Worm (Caenorhabditis elegans): Measurements from ENCODE around the gene pitr-6.

Gene pitr-6

DNA sequence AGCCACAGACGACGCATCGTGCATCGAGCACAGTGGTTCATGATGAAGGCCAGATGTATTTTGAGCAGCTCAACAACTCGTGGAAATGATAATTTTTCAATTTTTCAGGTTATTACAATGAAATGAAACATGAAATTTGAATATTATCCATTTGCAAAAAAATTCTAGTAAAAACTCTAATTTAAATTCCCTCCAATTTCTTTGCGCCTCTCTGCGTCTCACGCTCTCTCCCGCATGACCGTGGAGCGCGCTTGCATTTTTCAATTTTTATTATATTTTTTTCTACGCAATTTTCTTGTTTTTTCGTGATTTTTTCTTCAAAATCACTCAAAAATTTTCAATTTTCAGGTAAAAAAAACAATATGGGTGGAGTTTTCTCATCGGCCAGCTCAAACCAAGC, 14.3 kb downstream of the pitr-6 start, which contains the start of gene tag-281 (continued):
- peak; percentile 99 for TF ChIP-seq gmeb-1 (tag; optimal IDR thresholded peaks at IDR 0.05)
- no peak for TF ChIP-seq blmp-1 (tag; optimal IDR thresholded peaks at IDR 0.05; ENCODE audit: insufficient read depth)
- peak in 1 of 2 experiments; percentile 14 for TF ChIP-seq mdl-1 (tag; optimal IDR thresholded peaks at IDR 0.05)
- no peak for TF ChIP-seq unc-62 (GFP tag; optimal IDR thresholded peaks at IDR 0.05)

DNA sequence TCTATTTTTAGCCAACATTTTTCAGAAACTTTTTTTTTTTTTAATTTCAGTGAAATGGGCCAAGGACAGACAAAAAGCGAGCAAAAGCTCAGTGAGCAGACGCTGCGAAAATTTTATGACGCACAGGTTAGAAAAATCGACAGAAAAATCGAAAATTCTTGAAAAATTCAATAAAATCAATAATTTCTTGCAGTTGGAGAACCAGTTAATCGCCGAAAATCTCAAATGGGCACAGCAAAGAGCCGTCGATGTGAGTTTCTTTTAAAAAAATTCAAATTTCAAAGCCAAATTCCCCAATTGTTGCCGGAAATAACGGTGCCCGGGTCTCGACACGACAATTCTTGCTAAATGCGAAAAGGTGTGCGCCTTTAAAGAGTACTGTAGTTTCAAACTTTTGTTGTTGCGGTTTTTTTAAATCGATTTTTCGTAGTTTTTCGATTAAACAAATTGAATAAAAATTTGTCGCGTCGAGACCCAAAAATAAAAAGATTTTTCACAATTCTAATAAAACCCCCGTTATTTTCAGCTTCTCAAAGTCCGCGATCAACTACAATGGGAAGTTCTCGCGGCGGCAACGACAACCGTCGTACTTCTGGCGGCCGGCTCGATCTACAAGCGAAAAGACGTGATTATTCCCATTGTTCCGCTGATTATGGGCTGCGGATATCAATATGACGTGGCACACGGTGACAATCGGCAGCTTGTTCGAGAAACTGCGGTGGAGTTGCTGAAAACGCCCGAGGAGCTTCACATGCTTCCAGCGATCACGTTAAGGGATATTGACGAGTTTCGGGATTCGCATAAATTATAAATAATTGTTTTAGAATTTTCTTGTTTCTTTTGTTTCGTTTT, 15.7 kb downstream of the pitr-6 start, which contains the start of gene tag-280:
Gene tag-280 (plus strand): TSS at position 51 of the 852 bp plus-strand sequence.
- TF ChIP-seq lsy-2 (tag; optimal IDR thresholded peaks at IDR 0.05) (no peak), nhr-77 (tag; optimal IDR thresholded peaks at IDR 0.05) (no peak), F13H6.1 (tag; optimal IDR thresholded peaks at IDR 0.05) (no peak)

- TF ChIP-seq elt-3 (tag; optimal IDR thresholded peaks at IDR 0.05) = no peak
- TF ChIP-seq crh-2 (tag; optimal IDR thresholded peaks at IDR 0.05) = no peak
- no peak for TF ChIP-seq sma-9 (GFP tag; optimal IDR thresholded peaks at IDR 0.05)
- TF ChIP-seq sma-9 (tag; optimal IDR thresholded peaks at IDR 0.05) = no peak
- no peak for TF ChIP-seq nhr-237 (tag; optimal IDR thresholded peaks at IDR 0.05)
- no peak for TF ChIP-seq ceh-16 (tag; optimal IDR thresholded peaks at IDR 0.05)
- TF ChIP-seq sma-3 (GFP tag; optimal IDR thresholded peaks at IDR 0.05) = no peak
- no peak for TF ChIP-seq ceh-82 (tag; optimal IDR thresholded peaks at IDR 0.05)
- no peak for TF ChIP-seq nhr-11 (tag; optimal IDR thresholded peaks at IDR 0.05)
- TF ChIP-seq nhr-10 (tag; optimal IDR thresholded peaks at IDR 0.05) = no peak
- TF ChIP-seq gmeb-1 (tag; optimal IDR thresholded peaks at IDR 0.05) = no peak
- no peak for TF ChIP-seq nhr-23 (tag; optimal IDR thresholded peaks at IDR 0.05)
- TF ChIP-seq unc-62 (GFP tag; optimal IDR thresholded peaks at IDR 0.05) = no peak
Measured at ce11 chrII:12462244-12462643, 17.1 kb downstream of the pitr-6 start, which contains the start of gene F15A4.2. Gene F15A4.2, plus strand, starts transcription at chrII:12462544.

ce11 chrII:12465557-12465956, 20.4 kb downstream of the pitr-6 start, which contains the start of gene sre-37:
Gene sre-37, plus strand, starts transcription at chrII:12465857.
- TF ChIP-seq nhr-21 (tag; optimal IDR thresholded peaks at IDR 0.05) (no peak), peb-1 (tag; optimal IDR thresholded peaks at IDR 0.05) (no peak), mab-5 (tag; optimal IDR thresholded peaks at IDR 0.05) (no peak), alr-1 (tag; optimal IDR thresholded peaks at IDR 0.05) (no peak), mbf-1 (tag; optimal IDR thresholded peaks at IDR 0.05) (no peak), ceh-82 (tag; optimal IDR thresholded peaks at IDR 0.05) (no peak), sem-4 (tag; optimal IDR thresholded peaks at IDR 0.05) (no peak), nhr-77 (tag; optimal IDR thresholded peaks at IDR 0.05) (no peak), ceh-16 (tag; optimal IDR thresholded peaks at IDR 0.05) (no peak), skn-1 (tag; optimal IDR thresholded peaks at IDR 0.05) (no peak), ztf-4 (tag; optimal IDR thresholded peaks at IDR 0.05) (no peak), mdl-1 (tag; optimal IDR thresholded peaks at IDR 0.05) (no peak), ama-1 (optimal IDR thresholded peaks at IDR 0.05) (no peak), lin-39 (tag; optimal IDR thresholded peaks at IDR 0.05) (no peak), nhr-23 (tag; optimal IDR thresholded peaks at IDR 0.05) (no peak)

ce11 chrII:12467047-12467446, 21.9 kb downstream of the pitr-6 start, which contains the start of gene srg-16:
Gene srg-16, plus strand, starts transcription at chrII:12467133.
- no peak for TF ChIP-seq unc-62 (GFP tag; optimal IDR thresholded peaks at IDR 0.05)
- TF ChIP-seq lin-39 (tag; optimal IDR thresholded peaks at IDR 0.05) = no peak

- TF ChIP-seq ztf-4 (tag; optimal IDR thresholded peaks at IDR 0.05) (no peak), nhr-23 (tag; optimal IDR thresholded peaks at IDR 0.05) (no peak), egl-27 (tag; optimal IDR thresholded peaks at IDR 0.05) (no peak), gmeb-1 (tag; optimal IDR thresholded peaks at IDR 0.05) (no peak), aly-2 (tag; optimal IDR thresholded peaks at IDR 0.05) (no peak)
Measured at ce11 chrII:12471138-12471855, 26.2 kb downstream of the pitr-6 start, which contains the start of the genes F15A4.5 and phat-8. Gene F15A4.5, minus strand, starts transcription at chrII:12471238. Gene phat-8, plus strand, starts transcription at chrII:12471805.

All from whole organism, L2 larva.